Fruit fly (Drosophila melanogaster) whole organism: Measurements from ENCODE around the gene CG14635.

ENCODE experiments used
- CG8478 ChIP-seq: fragments of >200 bp; optimal IDR thresholded peaks from 2 replicates; lab custom pipeline; 2018; ENCODE audit warnings: inconsistent platforms
- Dll ChIP-seq: fragments of >200 bp; optimal IDR thresholded peaks from 2 replicates; lab custom pipeline; 2017
- EcR ChIP-seq, 2 experiments: fragments of >200 bp; optimal IDR thresholded peaks; 2 replicates each; lab custom pipeline; 2017; ENCODE audit warnings: missing biosample characterization in 2 of 2, missing genetic modification characterization in 2 of 2, missing genetic modification reagents in 2 of 2
- pan ChIP-seq: fragments of >200 bp; optimal IDR thresholded peaks from 2 replicates; lab custom pipeline; 2017
- psq ChIP-seq: fragments of >200 bp; optimal IDR thresholded peaks from 2 replicates; lab custom pipeline; 2017
- usp ChIP-seq: fragments of >200 bp; optimal IDR thresholded peaks from 2 replicates; lab custom pipeline; 2017; ENCODE audit warnings: missing biosample characterization, missing genetic modification characterization, mixed read lengths

The CG14635 gene

DNA sequence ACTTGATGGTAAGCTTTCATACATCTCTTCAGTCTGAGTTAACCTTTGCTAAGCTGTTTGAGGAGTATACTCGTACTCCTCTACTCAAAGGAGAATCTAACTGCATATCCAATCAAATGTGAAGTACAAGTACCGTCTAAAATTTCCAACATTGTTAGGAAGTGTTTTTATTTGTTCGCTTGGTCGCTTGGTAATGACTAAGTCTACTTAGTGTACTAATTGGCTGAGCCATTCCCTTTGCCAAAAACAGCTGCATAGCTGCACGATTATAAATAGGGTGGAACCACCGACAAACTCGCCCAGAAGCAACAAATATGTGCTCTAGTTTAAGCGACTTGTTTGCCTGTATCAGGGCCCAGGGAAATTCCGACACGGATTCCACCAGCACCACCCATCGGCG lies at the start of gene CG14635:
CG14635 (plus strand) TSS at position 301 of the 400 bp plus-strand sequence.
- TF ChIP-seq Dll (lab: Kevin White, UChicago): no peak

DNA sequence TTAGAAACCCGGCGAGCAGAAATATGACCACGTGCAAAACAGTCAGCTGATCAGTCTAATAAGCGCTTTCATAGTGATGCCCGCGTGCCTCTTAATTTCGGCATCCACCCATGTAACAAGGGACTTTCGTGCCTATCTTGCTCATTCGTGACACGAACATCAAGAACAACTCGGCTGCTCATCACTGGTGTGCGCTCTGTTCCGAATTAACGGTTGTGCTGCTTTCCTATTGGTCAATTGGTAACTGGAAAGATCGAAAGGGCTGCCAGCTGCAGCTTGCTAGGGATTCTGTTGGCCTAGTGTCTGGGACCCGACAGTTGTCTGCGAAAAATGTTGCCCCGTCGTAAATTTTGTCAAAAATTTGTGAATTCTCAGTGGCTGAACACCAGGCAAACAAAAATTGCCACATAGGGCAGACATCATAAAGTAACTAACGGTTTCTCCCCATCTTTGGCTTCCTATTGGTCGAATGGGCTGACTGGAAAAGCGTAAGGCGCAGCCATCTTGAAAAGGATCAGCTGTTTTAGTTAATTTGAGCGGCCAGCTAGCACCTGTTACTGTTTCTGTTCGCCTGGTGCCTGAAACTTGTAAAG lies 48.1 kb upstream of the CG14635 start:
- TF ChIP-seq CG8478 (lab: Kevin White, UChicago) (no peak), psq (no peak), usp (GFP tag; lab: Kevin White, UChicago) (no peak), Dll (lab: Kevin White, UChicago) (no peak), pan (lab: Kevin White, UChicago) (no peak), EcR (GFP tag; optimal IDR thresholded peaks at IDR 0.05; lab: Kevin White, UChicago) (no peak)

DNA sequence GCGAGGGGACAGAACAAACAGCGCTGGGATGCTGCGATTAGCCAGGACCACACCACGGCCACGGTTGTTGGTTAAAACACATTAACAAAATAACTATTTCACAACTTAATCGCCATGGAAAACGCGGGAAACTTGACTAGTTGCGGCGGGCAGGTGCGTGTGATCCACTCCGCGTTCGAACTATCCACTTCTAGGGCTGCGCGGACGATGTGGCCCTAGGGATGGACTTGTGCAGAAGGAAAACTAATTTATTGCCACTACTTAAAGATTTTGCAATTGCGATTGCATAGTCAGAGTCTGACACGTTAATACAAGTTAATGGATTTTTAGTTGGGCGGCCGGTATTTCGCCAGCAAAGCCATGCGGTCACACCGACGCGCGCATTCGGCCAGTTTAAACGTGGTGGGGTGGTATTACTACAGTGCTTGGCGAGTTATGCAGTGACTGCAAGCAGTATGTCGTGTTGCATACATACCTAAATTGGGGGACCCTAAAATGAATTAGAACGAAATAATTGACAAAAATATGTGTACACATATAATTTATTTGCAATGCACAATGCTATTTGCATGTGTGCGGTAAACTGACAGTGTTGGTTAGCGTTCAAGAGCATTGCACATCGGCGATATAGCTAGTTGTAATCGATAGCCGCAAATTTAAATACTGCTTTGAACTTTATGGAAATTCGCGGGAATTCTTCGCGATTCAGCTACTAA lies 43.3 kb upstream of the CG14635 start, which contains the start of gene Rbf:
Rbf (minus strand) TSS at position 323 of the 716 bp plus-strand sequence.
- TF ChIP-seq Dll (lab: Kevin White, UChicago): no peak
- no peak for TF ChIP-seq psq
- TF ChIP-seq CG8478 (lab: Kevin White, UChicago): no peak
- TF ChIP-seq pan (lab: Kevin White, UChicago): no peak
- no peak for TF ChIP-seq usp (GFP tag; lab: Kevin White, UChicago)
- no peak for TF ChIP-seq EcR (GFP tag; optimal IDR thresholded peaks at IDR 0.05; lab: Kevin White, UChicago)

DNA sequence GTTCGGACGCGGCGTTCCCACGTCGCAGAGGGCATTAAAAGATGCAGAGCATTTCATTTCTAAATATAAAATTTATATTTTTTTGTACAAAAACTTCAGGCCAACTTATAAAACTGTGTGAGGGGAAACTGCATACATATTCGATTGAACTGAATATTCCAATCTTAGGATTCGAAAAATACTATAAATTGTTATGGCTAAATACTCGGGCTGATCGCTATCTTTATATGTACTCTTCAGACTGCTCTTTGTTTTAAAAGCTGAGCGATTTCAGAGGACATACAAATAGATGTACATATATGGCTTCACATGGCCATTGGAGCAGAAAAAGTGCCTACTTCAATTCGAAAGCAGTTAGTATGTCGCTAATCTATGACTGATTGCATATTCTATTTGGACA lies 41.3 kb upstream of the CG14635 start, which contains the start of gene CG13359:
CG13359 (minus strand) TSS at position 101 of the 400 bp plus-strand sequence.
- TF ChIP-seq usp (GFP tag; lab: Kevin White, UChicago) (no peak), Dll (lab: Kevin White, UChicago) (no peak), pan (lab: Kevin White, UChicago) (no peak), psq (no peak), EcR (GFP tag; optimal IDR thresholded peaks at IDR 0.05; lab: Kevin White, UChicago) (no peak), CG8478 (lab: Kevin White, UChicago) (no peak)

DNA sequence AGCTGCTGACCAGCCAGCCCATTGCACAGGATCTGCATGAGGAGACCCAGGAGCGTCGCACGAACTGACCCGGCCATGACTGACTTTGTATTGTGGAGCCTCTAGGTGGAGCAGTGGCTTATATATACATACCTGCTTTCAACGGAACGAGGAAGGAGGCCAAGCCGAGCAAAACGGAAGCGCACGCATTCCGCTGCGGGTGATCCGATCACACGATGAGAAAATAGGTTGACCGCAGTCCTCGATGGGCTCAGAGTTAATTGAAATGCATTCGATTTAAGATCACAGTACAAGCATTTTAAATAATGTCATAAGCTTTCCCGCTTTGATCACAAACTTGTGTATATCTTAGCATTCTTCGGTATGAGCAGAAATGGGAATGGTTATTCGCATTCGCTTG lies 39.8 kb upstream of the CG14635 start, which contains the start of gene CG13358:
CG13358 (minus strand) TSS at position 101 of the 400 bp plus-strand sequence.
- TF ChIP-seq EcR (GFP tag; optimal IDR thresholded peaks at IDR 0.05; lab: Kevin White, UChicago) (no peak), psq (no peak), Dll (lab: Kevin White, UChicago) (no peak), pan (lab: Kevin White, UChicago) (no peak), CG8478 (lab: Kevin White, UChicago) (no peak), usp (GFP tag; lab: Kevin White, UChicago) (no peak)

DNA sequence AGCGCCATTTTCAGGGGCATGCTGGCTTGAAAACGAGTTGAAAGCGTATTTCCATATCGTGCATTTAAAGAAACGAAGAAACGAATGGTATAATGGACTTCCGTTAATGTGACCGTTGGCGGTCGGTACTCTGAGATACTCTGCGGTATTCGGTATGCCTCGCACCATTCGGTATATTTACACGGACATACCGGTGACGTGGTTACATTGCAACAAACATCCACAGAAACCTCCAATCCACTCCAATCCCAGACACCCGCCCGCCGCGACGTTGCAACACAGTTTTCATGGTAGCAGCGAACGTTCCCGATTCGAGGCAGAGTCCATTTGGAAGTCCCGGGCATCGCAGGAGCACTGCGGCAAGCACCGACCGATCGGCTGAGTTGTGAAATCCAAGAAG lies 38.7 kb upstream of the CG14635 start, which contains the start of gene Sec22:
Sec22 (plus strand) TSS at position 170 of the 400 bp plus-strand sequence.
- no peak for TF ChIP-seq CG8478 (lab: Kevin White, UChicago)
- TF ChIP-seq Dll (lab: Kevin White, UChicago): no peak
- TF ChIP-seq EcR (GFP tag; optimal IDR thresholded peaks at IDR 0.05; lab: Kevin White, UChicago): no peak
- TF ChIP-seq usp (GFP tag; lab: Kevin White, UChicago): no peak
- TF ChIP-seq pan (lab: Kevin White, UChicago): no peak
- TF ChIP-seq psq: no peak

DNA sequence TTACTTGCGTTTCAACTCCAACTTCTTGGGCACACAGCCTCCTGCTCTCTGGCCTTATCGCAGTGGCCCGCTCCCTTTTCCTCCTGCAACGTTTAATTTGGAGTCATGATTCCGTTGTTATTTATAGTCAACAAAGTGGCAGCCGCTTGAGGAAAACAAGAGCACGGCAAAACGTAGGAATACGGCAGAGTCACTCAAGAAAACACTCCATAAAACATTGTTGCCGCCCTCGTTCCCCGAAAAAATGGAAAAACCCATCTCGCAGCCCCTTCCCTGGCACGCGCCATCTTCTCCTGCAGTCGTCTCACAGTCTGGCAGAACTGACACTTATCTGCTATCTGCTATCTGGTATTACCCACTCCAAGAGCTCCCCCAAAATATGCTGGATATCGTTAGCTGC lies 19.7 kb upstream of the CG14635 start:
- TF ChIP-seq usp (GFP tag; lab: Kevin White, UChicago): no peak
- TF ChIP-seq psq: no peak
- TF ChIP-seq EcR (GFP tag; optimal IDR thresholded peaks at IDR 0.05; lab: Kevin White, UChicago): no peak
- TF ChIP-seq pan (lab: Kevin White, UChicago): no peak
- TF ChIP-seq CG8478 (lab: Kevin White, UChicago): no peak
- TF ChIP-seq Dll (lab: Kevin White, UChicago): no peak

DNA sequence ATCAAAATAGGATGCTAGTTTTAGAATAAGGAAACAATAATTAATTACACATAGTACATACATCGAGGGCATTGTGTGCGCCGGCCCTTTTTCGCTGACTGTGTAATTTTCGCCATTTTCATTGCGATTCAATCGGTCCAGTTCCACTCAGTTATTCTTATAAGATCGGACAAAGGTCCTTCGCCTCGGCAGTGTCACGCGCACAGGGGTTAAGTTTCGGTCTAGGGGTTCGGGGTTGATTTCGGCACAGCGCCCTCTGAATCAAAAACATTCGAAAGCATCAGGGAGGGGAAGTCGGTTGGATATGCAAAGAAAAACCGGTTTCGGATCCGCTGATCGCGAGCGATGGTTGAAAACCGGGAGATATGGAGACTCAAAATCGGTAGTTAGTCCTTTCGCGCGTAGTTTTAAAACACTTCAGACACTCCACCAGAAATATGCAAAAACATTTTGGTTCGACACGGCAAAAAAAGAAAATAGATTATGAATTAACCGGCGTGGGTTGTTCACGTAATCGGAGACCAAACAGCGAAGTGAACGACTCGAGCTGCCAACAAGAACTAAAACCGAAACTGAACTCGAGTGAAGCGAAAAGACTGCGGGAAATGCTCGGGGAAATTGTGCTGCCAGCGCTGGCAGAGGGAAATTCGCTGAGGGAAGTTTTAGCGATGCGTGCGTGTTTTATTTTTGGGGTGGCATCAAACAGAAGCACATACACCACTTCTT lies 8.5 kb upstream of the CG14635 start:
- TF ChIP-seq Dll (lab: Kevin White, UChicago) (no peak), pan (lab: Kevin White, UChicago) (no peak)

DNA sequence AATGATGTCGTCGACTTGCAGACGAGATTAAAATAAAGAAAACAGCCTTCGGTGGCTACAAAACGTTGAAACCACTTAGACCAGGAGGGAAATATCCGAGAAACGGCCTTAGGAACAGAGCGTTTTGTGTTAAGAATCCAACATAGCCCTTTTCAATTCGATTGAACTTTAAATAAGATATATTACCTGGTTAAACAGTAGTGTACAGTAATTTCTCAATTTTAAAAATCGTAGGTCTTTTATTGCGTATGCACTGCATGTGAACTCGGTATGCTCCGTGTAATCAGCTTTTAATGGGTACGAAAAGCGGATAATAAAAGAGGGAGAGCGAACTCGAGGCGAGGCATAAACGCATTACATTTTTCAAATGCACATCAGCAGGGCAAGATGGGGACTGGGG lies 6.6 kb upstream of the CG14635 start:
- TF ChIP-seq pan (lab: Kevin White, UChicago): no peak
- no peak for TF ChIP-seq usp (GFP tag; lab: Kevin White, UChicago)
- TF ChIP-seq psq: no peak
- no peak for TF ChIP-seq CG8478 (lab: Kevin White, UChicago)
- TF ChIP-seq EcR (GFP tag; optimal IDR thresholded peaks at IDR 0.05; lab: Kevin White, UChicago): no peak
- TF ChIP-seq Dll (lab: Kevin White, UChicago): no peak

DNA sequence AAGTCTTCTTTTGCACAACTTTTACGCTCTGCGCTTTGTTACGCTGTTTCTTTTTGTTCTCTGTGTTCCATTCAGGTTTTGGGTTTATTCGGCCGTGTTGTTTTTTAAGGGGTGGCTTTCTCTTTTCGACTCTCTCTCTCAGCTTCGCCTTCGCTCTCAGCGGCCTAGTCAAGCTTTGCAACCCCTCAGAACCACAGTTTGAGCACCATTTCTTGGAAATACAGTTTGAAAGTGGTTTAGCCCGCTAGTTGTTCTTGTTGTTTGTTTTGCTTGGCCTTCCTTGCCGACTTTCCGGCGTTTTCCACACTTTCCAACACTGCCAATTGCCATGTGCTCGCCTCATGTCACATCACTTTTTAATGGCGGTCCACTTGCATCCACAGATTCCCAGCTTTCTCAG lies 3.6 kb upstream of the CG14635 start:
- TF ChIP-seq usp (GFP tag; lab: Kevin White, UChicago) (no peak), psq (no peak), Dll (lab: Kevin White, UChicago) (no peak)

DNA sequence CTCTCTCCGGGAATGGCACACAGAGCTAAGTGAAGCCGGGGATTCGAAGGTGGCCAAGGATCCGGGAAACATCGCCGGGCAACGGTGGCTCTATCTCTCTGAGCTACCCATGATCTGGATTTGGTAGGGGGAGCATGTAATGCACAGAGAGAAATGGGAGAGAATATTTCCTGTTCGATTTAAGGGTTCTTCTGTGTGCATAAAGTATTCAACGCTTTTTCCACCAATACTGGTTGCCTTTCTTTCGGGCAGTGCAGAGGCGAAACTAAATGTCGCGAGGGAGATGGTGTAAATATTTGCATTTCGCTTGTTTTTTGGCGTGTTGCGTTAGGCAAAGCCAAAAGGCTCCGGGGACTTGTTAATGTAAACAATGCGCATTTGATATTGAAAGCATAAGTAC lies 2.7 kb upstream of the CG14635 start:
- TF ChIP-seq Dll (lab: Kevin White, UChicago): no peak
- TF ChIP-seq psq: no peak
- TF ChIP-seq EcR (GFP tag; optimal IDR thresholded peaks at IDR 0.05; lab: Kevin White, UChicago): no peak
- no peak for TF ChIP-seq pan (lab: Kevin White, UChicago)
- TF ChIP-seq usp (GFP tag; lab: Kevin White, UChicago): no peak
- TF ChIP-seq CG8478 (lab: Kevin White, UChicago): no peak
